Worm (Caenorhabditis elegans) whole organism, L2 larva: Measurements from ENCODE around the gene F21A3.11.
A peak's percentile ranks its signal among the peaks of the same experiment; 100 is the strongest.

Experiments
- C34F6.9 ChIP-seq: fragments of 150-350 bp; optimal IDR thresholded peaks from 2 replicates; lab custom pipeline; 2014; ENCODE audit warnings: missing biosample characterization, missing genetic modification characterization
- F13H6.1 ChIP-seq: sonication (generic microtip); optimal IDR thresholded peaks from 2 replicates; lab custom pipeline; 2016; ENCODE audit warnings: missing genetic modification characterization, missing compliant biosample characterization
- R02D3.7 ChIP-seq: fragments of 150-350 bp; optimal IDR thresholded peaks from 2 replicates; lab custom pipeline; 2014; ENCODE audit warnings: missing biosample characterization, missing genetic modification characterization
- Y55F3AM.14 ChIP-seq: fragments of 200-800 bp; sonication (Bioruptor generic); optimal IDR thresholded peaks from 2 replicates; lab custom pipeline; 2018; ENCODE audit warnings: mild to moderate bottlenecking, missing genetic modification characterization, missing compliant biosample characterization
- ZK546.5 ChIP-seq: sonication (generic microtip); optimal IDR thresholded peaks from 2 replicates; lab custom pipeline; 2017; ENCODE audit warnings: missing biosample characterization, missing genetic modification characterization
- alr-1 ChIP-seq: fragments of 150-350 bp; optimal IDR thresholded peaks from 2 replicates; lab custom pipeline; 2014; ENCODE audit warnings: missing biosample characterization, missing genetic modification characterization
- ama-1 ChIP-seq: fragments of 150-350 bp; optimal IDR thresholded peaks from 2 replicates; lab custom pipeline; 2018; ENCODE audit warnings: inconsistent platforms
- blmp-1 ChIP-seq: sonication (generic microtip); optimal IDR thresholded peaks from 2 replicates; lab custom pipeline; 2017; ENCODE audit warnings: missing genetic modification characterization, mild to moderate bottlenecking, missing compliant biosample characterization, antibody characterized with exemption, moderate library complexity; ENCODE audit not compliant: insufficient read depth
- ceh-16 ChIP-seq: fragments of 150-350 bp; optimal IDR thresholded peaks from 2 replicates; lab custom pipeline; 2014; ENCODE audit warnings: missing biosample characterization, missing genetic modification characterization
- ceh-82 ChIP-seq: fragments of 150-350 bp; optimal IDR thresholded peaks from 2 replicates; lab custom pipeline; 2014; ENCODE audit warnings: missing biosample characterization, missing genetic modification characterization
- crh-2 ChIP-seq: sonication (generic microtip); optimal IDR thresholded peaks from 2 replicates; lab custom pipeline; 2017; ENCODE audit warnings: missing biosample characterization, missing genetic modification characterization
- egl-27 ChIP-seq: sonication (generic microtip); optimal IDR thresholded peaks from 3 replicates; lab custom pipeline; 2017; ENCODE audit warnings: missing biosample characterization, missing genetic modification reagents, missing genetic modification characterization
- elt-1 ChIP-seq: fragments of 150-350 bp; optimal IDR thresholded peaks from 2 replicates; lab custom pipeline; 2014; ENCODE audit warnings: missing biosample characterization, missing genetic modification characterization
- elt-3 ChIP-seq: sonication (generic microtip); optimal IDR thresholded peaks from 2 replicates; lab custom pipeline; 2017; ENCODE audit warnings: missing biosample characterization, missing genetic modification characterization
- fos-1 ChIP-seq: fragments of 150-350 bp; optimal IDR thresholded peaks from 2 replicates; lab custom pipeline; 2014; ENCODE audit warnings: missing biosample characterization, missing genetic modification characterization
- gmeb-1 ChIP-seq: fragments of 150-350 bp; optimal IDR thresholded peaks from 2 replicates; lab custom pipeline; 2014; ENCODE audit warnings: missing biosample characterization, missing genetic modification characterization
- lin-11 ChIP-seq: fragments of 150-350 bp; sonication (generic microtip); optimal IDR thresholded peaks from 2 replicates; lab custom pipeline; 2014; ENCODE audit warnings: missing biosample characterization, missing genetic modification characterization, inconsistent platforms, mixed read lengths
- lin-13 ChIP-seq: fragments of 150-350 bp; optimal IDR thresholded peaks from 2 replicates; lab custom pipeline; 2014; ENCODE audit warnings: missing biosample characterization, missing genetic modification reagents, missing genetic modification characterization
- lsy-2 ChIP-seq, 2 experiments: fragments of 150-350 bp in 1 of 2; sonication (generic microtip) in 1 of 2; optimal IDR thresholded peaks; 2 replicates each; lab custom pipeline; 2014 to 2017; ENCODE audit warnings: missing biosample characterization in 2 of 2, missing genetic modification characterization in 2 of 2
- mab-5 ChIP-seq: fragments of 150-350 bp; optimal IDR thresholded peaks from 2 replicates; lab custom pipeline; 2014; ENCODE audit warnings: missing biosample characterization, missing genetic modification characterization
- mbf-1 ChIP-seq: sonication (generic microtip); optimal IDR thresholded peaks from 2 replicates; lab custom pipeline; 2017; ENCODE audit warnings: missing biosample characterization, missing genetic modification characterization
- mdl-1 ChIP-seq, 2 experiments: fragments of 150-350 bp in 1 of 2; sonication (generic microtip) in 1 of 2; optimal IDR thresholded peaks; 2 replicates each; lab custom pipeline; 2017; ENCODE audit warnings: missing biosample characterization in 2 of 2, missing genetic modification characterization in 2 of 2
- nhr-10 ChIP-seq: sonication (generic microtip); optimal IDR thresholded peaks from 2 replicates; lab custom pipeline; 2017; ENCODE audit warnings: missing biosample characterization, missing genetic modification characterization
- nhr-11 ChIP-seq: fragments of 150-350 bp; optimal IDR thresholded peaks from 2 replicates; lab custom pipeline; 2014; ENCODE audit warnings: missing biosample characterization, missing genetic modification characterization
- nhr-12 ChIP-seq: fragments of 150-350 bp; optimal IDR thresholded peaks from 2 replicates; lab custom pipeline; 2014; ENCODE audit warnings: missing biosample characterization, missing genetic modification characterization
- nhr-129 ChIP-seq: fragments of 150-350 bp; optimal IDR thresholded peaks from 2 replicates; lab custom pipeline; 2014; ENCODE audit warnings: missing biosample characterization, missing genetic modification characterization
- nhr-21 ChIP-seq: fragments of 150-350 bp; optimal IDR thresholded peaks from 2 replicates; lab custom pipeline; 2014; ENCODE audit warnings: missing biosample characterization, missing genetic modification characterization
- nhr-23 ChIP-seq: fragments of 150-350 bp; optimal IDR thresholded peaks from 2 replicates; lab custom pipeline; 2014; ENCODE audit warnings: missing biosample characterization, missing genetic modification reagents, missing genetic modification characterization
- nhr-237 ChIP-seq: fragments of 150-350 bp; optimal IDR thresholded peaks from 2 replicates; lab custom pipeline; 2014; ENCODE audit warnings: missing biosample characterization, missing genetic modification characterization
- nhr-25 ChIP-seq: fragments of 150-350 bp; sonication (generic microtip); optimal IDR thresholded peaks from 3 replicates; lab custom pipeline; 2014; ENCODE audit warnings: missing biosample characterization, missing genetic modification characterization
- nhr-6 ChIP-seq: fragments of 150-350 bp; optimal IDR thresholded peaks from 2 replicates; lab custom pipeline; 2014; ENCODE audit warnings: missing biosample characterization, missing genetic modification characterization
- sma-3 ChIP-seq: sonication (generic microtip); optimal IDR thresholded peaks from 2 replicates; lab custom pipeline; 2016; ENCODE audit warnings: missing genetic modification reagents, missing genetic modification characterization, missing compliant biosample characterization
- sma-9 ChIP-seq, 2 experiments: fragments of 150-350 bp in 1 of 2; sonication (generic microtip) in 1 of 2; optimal IDR thresholded peaks; 2 replicates each; lab custom pipeline; 2014 to 2016; ENCODE audit warnings: missing genetic modification characterization in 2 of 2, mild to moderate bottlenecking in 1 of 2, missing biosample characterization in 1 of 2, missing compliant biosample characterization in 1 of 2, missing genetic modification reagents in 1 of 2, moderate library complexity in 1 of 2
- snpc-4 ChIP-seq: fragments of 150-350 bp; optimal IDR thresholded peaks from 2 replicates; lab custom pipeline; 2014; ENCODE audit warnings: missing biosample characterization, missing genetic modification characterization
- unc-39 ChIP-seq: fragments of 150-350 bp; optimal IDR thresholded peaks from 2 replicates; lab custom pipeline; 2014; ENCODE audit warnings: missing biosample characterization, missing genetic modification characterization
- unc-55 ChIP-seq: fragments of 150-350 bp; sonication (generic microtip); optimal IDR thresholded peaks from 3 replicates; lab custom pipeline; 2014; ENCODE audit warnings: missing biosample characterization, missing genetic modification reagents, missing genetic modification characterization
- ztf-11 ChIP-seq: sonication (generic microtip); optimal IDR thresholded peaks from 2 replicates; lab custom pipeline; 2017; ENCODE audit warnings: missing biosample characterization, missing genetic modification characterization

Gene F21A3.11

DNA sequence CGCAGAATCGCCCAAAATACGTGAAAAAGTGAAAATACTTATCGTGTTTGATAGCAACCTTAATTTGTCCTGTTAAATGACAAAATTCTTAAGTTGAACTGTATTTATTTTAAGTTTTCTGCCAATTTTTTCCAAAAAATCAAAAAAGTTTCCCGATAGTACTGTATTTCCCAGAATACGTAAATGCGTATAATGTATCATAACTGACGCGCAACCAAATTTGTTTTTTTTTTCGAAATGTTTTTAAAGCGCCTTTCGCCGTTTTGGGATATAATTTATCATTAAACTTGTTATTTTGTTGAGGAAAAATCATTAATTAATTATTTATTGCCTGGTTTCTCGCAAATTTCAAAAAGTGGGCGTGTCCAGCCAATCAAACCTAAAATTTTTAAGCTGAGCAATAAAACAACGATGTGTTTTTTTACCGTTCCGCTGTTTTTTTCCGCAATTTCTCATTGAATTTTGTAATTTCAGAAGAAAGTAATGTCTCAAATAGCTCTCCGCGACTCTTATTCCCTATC lies 38.1 kb upstream of the F21A3.11 start, which contains the start of gene fbxa-95:
fbxa-95 (plus strand) TSS at position 471 of the 521 bp plus-strand sequence.
- TF ChIP-seq elt-3 (tag; lab: Kevin White, UChicago) (no peak), alr-1 (no peak), ztf-11 (no peak), lsy-2 (tag; optimal IDR thresholded peaks at IDR 0.05; lab: Kevin White, UChicago) (no peak), ceh-16 (tag; lab: Kevin White, UChicago) (no peak), nhr-12 (no peak), blmp-1 (tag; lab: Kevin White, UChicago) (no peak), ceh-82 (tag; lab: Kevin White, UChicago) (no peak), C34F6.9 (tag; lab: Kevin White, UChicago) (no peak), nhr-23 (tag; lab: Kevin White, UChicago) (no peak), unc-55 (GFP tag; lab: Kevin White, UChicago) (no peak)

DNA sequence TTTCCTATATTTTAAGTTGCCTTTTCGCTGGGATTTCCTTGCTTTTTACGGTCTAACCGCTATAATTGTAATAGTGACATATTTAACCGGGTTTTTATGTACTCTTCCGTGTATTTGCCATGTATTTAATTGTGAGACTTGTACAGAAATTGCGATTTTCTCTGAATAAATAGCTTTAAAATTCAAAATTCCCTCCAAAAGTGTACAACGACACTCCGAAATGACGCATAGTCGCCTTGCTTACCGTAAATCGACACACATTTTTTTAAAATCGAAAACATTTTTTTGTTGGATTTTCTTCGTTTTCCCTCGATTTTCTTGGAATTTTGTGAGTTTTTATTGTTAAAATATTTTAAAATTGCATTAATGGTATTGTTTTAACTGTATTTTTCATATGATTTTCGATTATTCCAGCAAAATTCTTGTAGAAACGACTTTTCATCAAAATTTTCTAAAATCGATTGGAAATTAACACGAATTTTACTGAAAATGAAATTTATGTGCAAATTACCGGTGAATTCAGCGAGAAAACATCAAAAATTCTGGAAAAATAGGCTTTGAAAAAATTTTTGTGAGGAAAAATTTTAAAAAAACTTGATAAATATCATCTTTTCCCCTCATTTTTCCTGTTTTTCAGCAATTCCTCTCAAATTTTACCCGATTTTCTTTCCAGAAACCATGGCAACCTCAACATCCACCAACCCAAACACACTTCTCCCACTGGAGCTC lies 36.9 kb upstream of the F21A3.11 start, which contains the start of gene lsm-5:
lsm-5 (plus strand) TSS at position 679 of the 729 bp plus-strand sequence.
- TF ChIP-seq sma-3 (peak; percentile 39), ceh-82 (tag; lab: Kevin White, UChicago) (no peak), lsy-2 (tag; optimal IDR thresholded peaks at IDR 0.05; lab: Kevin White, UChicago) (peak in 1 of 2 experiments; percentile 80), elt-1 (tag; lab: Kevin White, UChicago) (no peak), fos-1 (tag; lab: Kevin White, UChicago) (peak; percentile 27), crh-2 (tag; lab: Kevin White, UChicago) (peak; percentile 61), alr-1 (no peak), gmeb-1 (tag; lab: Kevin White, UChicago) (peak; percentile 93), R02D3.7 (tag; lab: Kevin White, UChicago) (peak; percentile 84), sma-9 (GFP tag; optimal IDR thresholded peaks at IDR 0.05; lab: Kevin White, UChicago) (peak; percentile 44), sma-9 (tag; optimal IDR thresholded peaks at IDR 0.05; lab: Kevin White, UChicago) (no peak), C34F6.9 (tag; lab: Kevin White, UChicago) (peak; percentile 66), snpc-4 (peak; percentile 22), nhr-10 (tag; lab: Kevin White, UChicago) (no peak), nhr-129 (tag; lab: Kevin White, UChicago) (peak; percentile 77), F13H6.1 (peak; percentile 37), nhr-6 (tag; lab: Kevin White, UChicago) (peak; percentile 36), unc-55 (GFP tag; lab: Kevin White, UChicago) (peak; percentile 88), unc-39 (tag; lab: Kevin White, UChicago) (no peak), ceh-16 (tag; lab: Kevin White, UChicago) (peak; percentile 25), nhr-25 (tag; lab: Kevin White, UChicago) (peak; percentile 40), lin-13 (peak; percentile 26), nhr-21 (tag; lab: Kevin White, UChicago) (peak; percentile 40), nhr-11 (no peak), ama-1 (lab: Kevin White, UChicago) (peak; percentile 95)

DNA sequence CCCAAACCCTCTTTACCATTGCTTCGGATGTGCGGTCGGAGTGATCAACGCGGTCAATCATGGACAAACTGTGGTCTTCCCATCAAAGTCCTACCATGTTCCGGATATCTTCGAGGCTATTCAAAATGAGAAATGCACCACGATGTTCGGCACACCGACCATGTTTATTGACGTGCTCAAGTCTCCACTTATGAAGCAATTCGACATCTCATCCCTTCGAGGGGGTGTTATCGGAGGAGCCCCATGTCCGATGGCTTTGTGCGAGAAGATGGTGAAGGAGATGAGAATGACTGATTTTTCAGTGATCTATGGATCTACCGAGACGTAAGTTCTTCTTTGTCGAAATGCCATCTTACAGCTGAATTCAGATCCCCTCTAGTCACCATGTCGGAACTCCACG lies 35.4 kb upstream of the F21A3.11 start:
- TF ChIP-seq Y55F3AM.14 (GFP tag; lab: Kevin White, UChicago): no peak
- no peak for TF ChIP-seq lsy-2 (tag; optimal IDR thresholded peaks at IDR 0.05; lab: Kevin White, UChicago)
- peak; percentile 69 for TF ChIP-seq ama-1 (lab: Kevin White, UChicago)
- no peak for TF ChIP-seq lin-13
- TF ChIP-seq nhr-10 (tag; lab: Kevin White, UChicago): no peak

DNA sequence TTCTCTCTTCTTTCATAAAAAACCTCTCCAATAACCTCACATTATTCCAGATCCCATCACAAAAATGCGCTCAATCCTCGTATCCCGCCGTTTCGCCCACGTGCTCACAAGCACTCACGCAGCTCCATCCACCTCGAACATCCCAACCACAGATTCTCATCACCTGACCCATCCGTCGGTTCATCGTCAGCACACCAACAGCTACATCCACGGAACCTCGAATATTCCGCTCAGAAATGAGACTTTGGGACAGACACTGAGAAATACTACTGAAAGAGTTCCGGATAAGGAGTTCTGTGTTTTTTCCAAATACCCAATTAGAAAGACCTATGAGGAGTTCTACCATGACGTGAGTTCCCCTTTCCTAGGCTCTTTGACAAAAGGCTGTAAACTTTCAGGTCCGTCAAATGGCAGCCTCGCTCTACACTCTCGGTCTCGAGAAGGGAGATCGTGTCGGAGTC lies 34.4 kb upstream of the F21A3.11 start, which contains the start of gene acs-2:
acs-2 (plus strand) TSS at position 51 of the 461 bp plus-strand sequence.
- TF ChIP-seq nhr-10 (tag; lab: Kevin White, UChicago) (no peak), sma-3 (no peak)

DNA sequence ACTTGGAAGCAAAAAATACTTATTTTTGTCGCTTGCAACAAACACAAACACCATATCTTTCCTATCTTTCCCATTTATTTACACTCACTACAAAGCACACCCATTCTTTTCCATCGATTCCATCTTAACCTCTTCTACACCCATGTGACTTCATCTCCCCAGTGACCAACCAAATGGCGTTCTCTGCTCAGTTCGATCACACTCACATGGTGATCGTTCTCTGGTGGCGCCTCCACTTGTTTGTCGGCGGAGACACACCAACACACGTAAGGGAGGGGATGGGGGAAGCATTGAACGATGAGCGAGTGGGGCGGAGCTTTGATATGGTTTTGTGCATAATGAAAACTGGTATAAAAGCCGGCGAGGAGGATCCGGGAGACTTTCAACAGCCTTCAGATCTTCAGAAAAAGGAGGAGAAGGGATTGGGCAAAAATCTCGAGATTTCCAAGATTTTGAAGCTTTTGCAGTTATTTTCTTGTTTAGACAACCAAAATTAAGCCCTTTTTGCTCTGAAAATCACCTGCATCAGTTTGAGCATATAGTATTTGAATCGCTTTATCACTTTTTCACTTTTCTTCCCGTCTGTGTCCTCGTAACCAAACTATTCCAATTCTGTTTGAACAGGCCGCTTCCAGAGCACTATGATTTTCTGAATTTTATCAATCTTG lies 33.6 kb upstream of the F21A3.11 start:
- TF ChIP-seq unc-39 (tag; lab: Kevin White, UChicago) (no peak), elt-1 (tag; lab: Kevin White, UChicago) (no peak), nhr-10 (tag; lab: Kevin White, UChicago) (no peak), nhr-237 (tag; lab: Kevin White, UChicago) (no peak), mdl-1 (tag; optimal IDR thresholded peaks at IDR 0.05; lab: Kevin White, UChicago) (peak; percentile 45 to 89), unc-55 (GFP tag; lab: Kevin White, UChicago) (peak; percentile 6), sma-9 (GFP tag; optimal IDR thresholded peaks at IDR 0.05; lab: Kevin White, UChicago) (peak; percentile 94), sma-9 (tag; optimal IDR thresholded peaks at IDR 0.05; lab: Kevin White, UChicago) (no peak), nhr-12 (no peak), nhr-11 (no peak), Y55F3AM.14 (GFP tag; lab: Kevin White, UChicago) (no peak), nhr-6 (tag; lab: Kevin White, UChicago) (peak; percentile 29), ama-1 (lab: Kevin White, UChicago) (peak; percentile 95), gmeb-1 (tag; lab: Kevin White, UChicago) (peak; percentile 70), ZK546.5 (no peak), crh-2 (tag; lab: Kevin White, UChicago) (peak; percentile 83), ztf-11 (no peak), lin-11 (tag; lab: Kevin White, UChicago) (peak; percentile 57), fos-1 (tag; lab: Kevin White, UChicago) (no peak), ceh-16 (tag; lab: Kevin White, UChicago) (peak; percentile 68), blmp-1 (tag; lab: Kevin White, UChicago) (peak; percentile 40), mbf-1 (tag; lab: Kevin White, UChicago) (no peak), mab-5 (peak; percentile 76), egl-27 (tag; lab: Kevin White, UChicago) (no peak)
